Worm (Caenorhabditis elegans): ENCODE data around the gene sdz-8.

sdz-8 gene

DNA sequence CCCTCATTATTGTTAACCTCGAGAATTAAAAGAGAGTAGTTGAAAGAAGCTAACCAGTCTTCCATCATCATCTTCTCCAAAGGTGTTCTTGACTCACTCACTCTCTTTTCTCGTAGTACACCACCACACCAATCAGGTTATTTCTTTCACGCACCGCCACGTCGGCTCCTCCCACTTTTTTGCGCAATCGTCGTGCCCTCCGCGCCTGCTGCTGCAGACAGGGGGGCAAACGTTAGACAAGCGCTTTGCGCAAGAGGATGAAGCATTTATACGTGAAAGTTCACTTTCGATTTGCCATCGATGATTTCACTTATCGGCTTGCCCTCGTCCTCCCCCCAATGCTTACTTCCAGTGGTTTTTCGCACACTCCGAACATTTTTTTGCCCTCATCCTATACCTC, 9.3 kb upstream of the sdz-8 start:
- TF ChIP-seq ahr-1 (tag; optimal IDR thresholded peaks at IDR 0.05) (no peak), ref-2 (tag; optimal IDR thresholded peaks at IDR 0.05) (no peak), nfya-1 (tag; optimal IDR thresholded peaks at IDR 0.05) (peak; percentile 59)

DNA sequence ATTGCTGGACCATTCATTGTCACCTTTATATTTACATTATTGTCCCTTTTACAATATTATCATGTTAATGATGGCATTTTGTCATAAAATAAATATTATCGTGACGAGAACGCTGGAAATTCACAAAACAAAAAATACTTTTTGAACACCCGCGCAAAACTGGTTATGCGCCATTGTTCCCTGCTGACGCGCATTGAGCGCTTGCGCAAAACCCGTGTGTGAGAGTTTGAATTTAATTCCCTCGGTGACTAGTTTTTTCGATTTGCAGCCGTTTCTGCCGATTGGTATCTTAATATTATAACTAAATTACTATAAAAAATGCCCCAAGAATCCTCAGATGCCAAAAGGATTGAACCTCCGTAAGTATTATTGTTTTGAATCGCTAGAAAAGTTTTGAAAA, 5.5 kb upstream of the sdz-8 start, which contains the start of gene pafo-1:
pafo-1 (plus strand) TSS at position 256 of the 400 bp plus-strand sequence.
- TF ChIP-seq nhr-11 (tag; optimal IDR thresholded peaks at IDR 0.05): no peak
- TF ChIP-seq hlh-6 (tag; optimal IDR thresholded peaks at IDR 0.05): no peak
- TF ChIP-seq zip-5 (tag; optimal IDR thresholded peaks at IDR 0.05): peak; percentile 9
- peak; percentile 50 for TF ChIP-seq gmeb-2 (tag; optimal IDR thresholded peaks at IDR 0.05)
- peak; percentile 36 for TF ChIP-seq ceh-14 (tag; optimal IDR thresholded peaks at IDR 0.05)
- no peak for TF ChIP-seq hlh-13 (GFP tag; optimal IDR thresholded peaks at IDR 0.05)
- TF ChIP-seq T23F11.4 (GFP tag; optimal IDR thresholded peaks at IDR 0.05): no peak
- TF ChIP-seq fax-1 (tag; optimal IDR thresholded peaks at IDR 0.05): no peak
- TF ChIP-seq tbx-7 (tag; optimal IDR thresholded peaks at IDR 0.05): peak; percentile 16
- TF ChIP-seq nfya-1 (tag; optimal IDR thresholded peaks at IDR 0.05): peak; percentile 73
- TF ChIP-seq C08G9.2 (tag; optimal IDR thresholded peaks at IDR 0.05): no peak
- peak; percentile 57 for TF ChIP-seq tbx-2 (tag; optimal IDR thresholded peaks at IDR 0.05)
- TF ChIP-seq ahr-1 (tag; optimal IDR thresholded peaks at IDR 0.05): no peak
- TF ChIP-seq dmd-4 (tag; optimal IDR thresholded peaks at IDR 0.05; ENCODE audit: borderline replicate concordance): no peak
- TF ChIP-seq ceh-2 (tag; optimal IDR thresholded peaks at IDR 0.05): no peak
- no peak for TF ChIP-seq pha-4 (tag; optimal IDR thresholded peaks at IDR 0.05)
- no peak for TF ChIP-seq ceh-19 (GFP tag; optimal IDR thresholded peaks at IDR 0.05)
- TF ChIP-seq pqm-1 (tag; optimal IDR thresholded peaks at IDR 0.05): no peak
- TF ChIP-seq ets-4 (tag; optimal IDR thresholded peaks at IDR 0.05): peak; percentile 9
- no peak for TF ChIP-seq nhr-232 (tag; optimal IDR thresholded peaks at IDR 0.05)
- TF ChIP-seq ceh-45 (GFP tag; IDR thresholded peaks at IDR 0.05): no peak
- no peak for TF ChIP-seq ama-1 (optimal IDR thresholded peaks at IDR 0.05)
- TF ChIP-seq lin-11 (tag; optimal IDR thresholded peaks at IDR 0.05): peak; percentile 40
- TF ChIP-seq ttx-3 (tag; optimal IDR thresholded peaks at IDR 0.05): peak; percentile 12
- no peak for TF ChIP-seq K02D7.2 (tag; optimal IDR thresholded peaks at IDR 0.05)
- peak; percentile 42 for TF ChIP-seq madf-2 (tag; optimal IDR thresholded peaks at IDR 0.05)
- TF ChIP-seq Y22D7AL.16 (tag; optimal IDR thresholded peaks at IDR 0.05): no peak
- TF ChIP-seq eyg-1 (tag; optimal IDR thresholded peaks at IDR 0.05): no peak
- TF ChIP-seq ztf-16 (tag; optimal IDR thresholded peaks at IDR 0.05): peak; percentile 57
- TF ChIP-seq ceh-6 (GFP tag; optimal IDR thresholded peaks at IDR 0.05): no peak
- no peak for TF ChIP-seq pros-1 (tag; optimal IDR thresholded peaks at IDR 0.05)
- no peak for TF ChIP-seq pax-1 (tag; optimal IDR thresholded peaks at IDR 0.05)
- no peak for TF ChIP-seq hlh-8 (tag; optimal IDR thresholded peaks at IDR 0.05)
- TF ChIP-seq unc-3 (GFP tag; conservative IDR thresholded peaks at IDR 0.05): peak; percentile 50; the same call in 1 of the 2 replicates
- peak; percentile 49 for TF ChIP-seq unc-3 (tag; optimal IDR thresholded peaks at IDR 0.05)
- no peak for TF ChIP-seq fkh-6 (tag; optimal IDR thresholded peaks at IDR 0.05)
- peak; percentile 53 for TF ChIP-seq unc-55 (GFP tag; optimal IDR thresholded peaks at IDR 0.05)
- no peak for TF ChIP-seq fkh-10 (GFP tag; optimal IDR thresholded peaks at IDR 0.05)
- peak; percentile 52 for TF ChIP-seq unc-86 (tag; optimal IDR thresholded peaks at IDR 0.05)
- TF ChIP-seq dve-1 (tag; optimal IDR thresholded peaks at IDR 0.05): peak; percentile 27
- no peak for TF ChIP-seq hlh-15 (tag; optimal IDR thresholded peaks at IDR 0.05)
- TF ChIP-seq pat-9 (tag; optimal IDR thresholded peaks at IDR 0.05): peak; percentile 32
- no peak for TF ChIP-seq npax-4 (tag; optimal IDR thresholded peaks at IDR 0.05)
- TF ChIP-seq sox-2 (GFP tag; IDR thresholded peaks at IDR 0.05): 0 out of 2 replicates have a peak, but pooled peaks have one; percentile 33
- TF ChIP-seq odd-2 (tag; optimal IDR thresholded peaks at IDR 0.05): no peak
- no peak for TF ChIP-seq lim-6 (tag; optimal IDR thresholded peaks at IDR 0.05)
- TF ChIP-seq pha-2 (tag; optimal IDR thresholded peaks at IDR 0.05): no peak
- TF ChIP-seq ceh-22 (tag; optimal IDR thresholded peaks at IDR 0.05): no peak
- no peak for TF ChIP-seq ceh-24 (tag; optimal IDR thresholded peaks at IDR 0.05)
- TF ChIP-seq sdc-2 (tag; optimal IDR thresholded peaks at IDR 0.05): no peak
- peak; percentile 30 for TF ChIP-seq ceh-18 (tag; optimal IDR thresholded peaks at IDR 0.05)
- peak; percentile 33 for TF ChIP-seq ceh-48 (tag; optimal IDR thresholded peaks at IDR 0.05)
